Worm (Caenorhabditis elegans) whole organism, L4 larva: ENCODE results near the gene tag-281.

Experiments used
- D1046.2 ChIP-seq: fragments of 200-800 bp; sonication (Bioruptor generic); IDR thresholded peaks from 2 replicates; pipeline ENCODE4 v1.3.6; 2022; ENCODE audit warnings: missing genetic modification characterization, missing compliant biosample characterization
- F10B5.3 ChIP-seq: sonication (generic microtip); optimal IDR thresholded peaks from 2 replicates; lab custom pipeline; 2016; ENCODE audit warnings: mild to moderate bottlenecking, missing genetic modification characterization, missing compliant biosample characterization
- F44E2.7 ChIP-seq: fragments of 200-800 bp; sonication (Bioruptor generic); IDR thresholded peaks from 2 replicates; pipeline ENCODE4 v2.1.2; 2022; ENCODE audit warnings: missing genetic modification characterization, missing compliant biosample characterization
- T20F7.1 ChIP-seq: fragments of 200-800 bp; sonication (Bioruptor generic); optimal IDR thresholded peaks from 2 replicates; lab custom pipeline; 2018; ENCODE audit warnings: mild to moderate bottlenecking, missing genetic modification characterization, missing compliant biosample characterization
- Y48G9A.11 ChIP-seq: fragments of 200-800 bp; sonication (Bioruptor generic); IDR thresholded peaks from 2 replicates; pipeline ENCODE4 v1.3.6; 2022; ENCODE audit warnings: missing genetic modification reagents, missing genetic modification characterization, missing compliant biosample characterization
- ZK546.5 ChIP-seq, 2 experiments: sonication (generic microtip); optimal IDR thresholded peaks; 2 replicates each; lab custom pipeline; 2017; ENCODE audit warnings: missing biosample characterization in 2 of 2, missing genetic modification characterization in 2 of 2
- aha-1 ChIP-seq: fragments of 150-350 bp; peaks from one replicate; lab custom pipeline; 2014; ENCODE audit warnings: missing biosample characterization, missing genetic modification characterization
- aly-2 ChIP-seq: sonication (generic microtip); optimal IDR thresholded peaks from 2 replicates; lab custom pipeline; 2018; ENCODE audit warnings: missing biosample characterization, missing genetic modification characterization
- ama-1 ChIP-seq: fragments of 150-350 bp; optimal IDR thresholded peaks from 2 replicates; lab custom pipeline; 2014; ENCODE audit warnings: inconsistent platforms, mixed read lengths
- attf-4 ChIP-seq: sonication (generic microtip); optimal IDR thresholded peaks from 3 replicates; lab custom pipeline; 2017; ENCODE audit warnings: missing biosample characterization, missing genetic modification characterization
- ceh-28 ChIP-seq: fragments of 150-350 bp; optimal IDR thresholded peaks from 2 replicates; lab custom pipeline; 2014; ENCODE audit warnings: missing biosample characterization, missing genetic modification reagents, missing genetic modification characterization
- cey-2 ChIP-seq: sonication (generic microtip); optimal IDR thresholded peaks from 3 replicates; lab custom pipeline; 2017; ENCODE audit warnings: missing genetic modification characterization, mild to moderate bottlenecking, missing compliant biosample characterization, antibody characterized with exemption, borderline replicate concordance; ENCODE audit not compliant: insufficient read depth
- ctbp-1 ChIP-seq: fragments of 200-800 bp; sonication (Bioruptor generic); IDR thresholded peaks from 2 replicates; pipeline ENCODE4 v1.3.6; 2022; ENCODE audit warnings: missing genetic modification reagents, missing genetic modification characterization, missing compliant biosample characterization
- daf-19 ChIP-seq: fragments of 200-800 bp; sonication (Bioruptor generic); conservative IDR thresholded peaks from 2 replicates; pipeline ENCODE4 v1.3.6; 2022; ENCODE audit warnings: missing genetic modification characterization, missing compliant biosample characterization
- dmd-6 ChIP-seq: fragments of 200-800 bp; sonication (Bioruptor generic); IDR thresholded peaks from 2 replicates; pipeline ENCODE4 v1.3.6; 2022; ENCODE audit warnings: missing genetic modification reagents, missing genetic modification characterization, missing compliant biosample characterization
- dmd-9 ChIP-seq: fragments of 200-800 bp; sonication (Bioruptor generic); IDR thresholded peaks from 2 replicates; pipeline ENCODE4 v1.3.6; 2022; ENCODE audit warnings: missing genetic modification reagents, missing genetic modification characterization, missing compliant biosample characterization
- egl-27 ChIP-seq: sonication (generic microtip); optimal IDR thresholded peaks from 3 replicates; lab custom pipeline; 2017; ENCODE audit warnings: missing biosample characterization, missing genetic modification reagents, missing genetic modification characterization
- fkh-10 ChIP-seq: fragments of 150-350 bp; optimal IDR thresholded peaks from 2 replicates; lab custom pipeline; 2014; ENCODE audit warnings: missing biosample characterization, missing genetic modification reagents, missing genetic modification characterization
- hlh-11 ChIP-seq: fragments of 200-800 bp; sonication (Bioruptor generic); optimal IDR thresholded peaks from 2 replicates; lab custom pipeline; 2018; ENCODE audit warnings: mild to moderate bottlenecking, missing genetic modification characterization, missing compliant biosample characterization
- jun-1 ChIP-seq: fragments of 150-350 bp; optimal IDR thresholded peaks from 2 replicates; lab custom pipeline; 2014; ENCODE audit warnings: missing biosample characterization, missing genetic modification reagents, missing genetic modification characterization
- lim-7 ChIP-seq: fragments of 200-800 bp; sonication (Bioruptor generic); IDR thresholded peaks from 2 replicates; pipeline ENCODE4 v1.3.6; 2022; ENCODE audit warnings: missing genetic modification characterization, missing compliant biosample characterization
- lin-29 ChIP-seq: fragments of 200-800 bp; sonication (Bioruptor generic); IDR thresholded peaks from 2 replicates; pipeline ENCODE4 v1.3.6; 2022; ENCODE audit warnings: missing genetic modification reagents, missing genetic modification characterization, missing compliant biosample characterization
- madf-5 ChIP-seq, 2 experiments: fragments of 200-800 bp; sonication (Bioruptor generic); IDR thresholded peaks; 2 replicates each; pipeline ENCODE4 v1.3.6; 2022; ENCODE audit warnings: missing compliant biosample characterization in 2 of 2, missing genetic modification characterization in 2 of 2
- mes-2 ChIP-seq: sonication (generic microtip); optimal IDR thresholded peaks from 2 replicates; lab custom pipeline; 2016; ENCODE audit warnings: missing genotype, mild to moderate bottlenecking, missing genetic modification characterization, missing compliant biosample characterization; ENCODE audit not compliant: poor library complexity, severe bottlenecking
- nhr-11 ChIP-seq: fragments of 150-350 bp; optimal IDR thresholded peaks from 2 replicates; lab custom pipeline; 2014; ENCODE audit warnings: missing biosample characterization, missing genetic modification characterization
- nhr-42 ChIP-seq: fragments of 200-800 bp; sonication (Bioruptor generic); IDR thresholded peaks from 2 replicates; pipeline ENCODE4 v1.3.6; 2022; ENCODE audit warnings: missing genetic modification characterization, missing compliant biosample characterization
- rbr-2 ChIP-seq: sonication (generic microtip); optimal IDR thresholded peaks from 2 replicates; lab custom pipeline; 2016; ENCODE audit warnings: missing genotype, missing genetic modification characterization, missing compliant biosample characterization
- sdz-12 ChIP-seq: fragments of 200-800 bp; sonication (Bioruptor generic); optimal IDR thresholded peaks from 2 replicates; lab custom pipeline; 2018; ENCODE audit warnings: mild to moderate bottlenecking, missing genetic modification characterization, missing compliant biosample characterization
- set-16 ChIP-seq: fragments of 200-800 bp; sonication (Bioruptor generic); IDR thresholded peaks from 2 replicates; pipeline ENCODE4 v1.3.6; 2022; ENCODE audit warnings: missing genetic modification reagents, missing genetic modification characterization, missing compliant biosample characterization
- snpc-1.2 ChIP-seq: fragments of 200-800 bp; sonication (Bioruptor generic); IDR thresholded peaks from 2 replicates; pipeline ENCODE4 v1.3.6; 2022; ENCODE audit warnings: missing genetic modification reagents, missing genetic modification characterization, missing compliant biosample characterization
- spr-1 ChIP-seq: sonication (generic microtip); optimal IDR thresholded peaks from 2 replicates; lab custom pipeline; 2016; ENCODE audit warnings: mild to moderate bottlenecking, missing genetic modification characterization, missing compliant biosample characterization
- tra-1 ChIP-seq: fragments of 200-800 bp; sonication (Bioruptor generic); IDR thresholded peaks from 2 replicates; pipeline ENCODE4 v1.3.6; 2022; ENCODE audit warnings: missing genetic modification reagents, missing genetic modification characterization, missing compliant biosample characterization
- unc-62 ChIP-seq, 3 experiments: fragments of 150-350 bp in 1 of 3; sonication (generic microtip); optimal IDR thresholded peaks in 2 of 3; peaks in 1 of 3; 1 replicate in 1 of 3; 2 replicates in 2 of 3; lab custom pipeline; 2014 to 2017; ENCODE audit warnings: missing biosample characterization in 3 of 3, missing genetic modification characterization in 3 of 3, missing genetic modification reagents in 3 of 3, missing genotype in 1 of 3
- vab-7 ChIP-seq: fragments of 200-800 bp; sonication (Bioruptor generic); IDR thresholded peaks from 2 replicates; pipeline ENCODE4 v1.3.6; 2022; ENCODE audit warnings: missing genetic modification reagents, missing genetic modification characterization, missing compliant biosample characterization
- zip-11 ChIP-seq: fragments of 200-800 bp; sonication (Bioruptor generic); IDR thresholded peaks from 2 replicates; pipeline ENCODE4 v1.3.6; 2022; ENCODE audit warnings: missing genetic modification characterization, missing compliant biosample characterization

The tag-281 gene

ce11 chrII:12436717-12437116 lies 22.8 kb upstream of the tag-281 start:
- TF ChIP-seq fkh-10: no peak
- TF ChIP-seq lim-7 (GFP tag; lab: Robert Waterston, UW): 0 out of 2 replicates have a peak, but pooled peaks have one; percentile 32

- TF ChIP-seq egl-27 (tag; lab: Kevin White, UChicago) (no peak), jun-1 (tag; lab: Kevin White, UChicago) (no peak), rbr-2 (no peak), daf-19 (GFP tag; lab: Robert Waterston, UW) (no peak), ceh-28 (tag; lab: Kevin White, UChicago) (no peak), nhr-42 (GFP tag; lab: Robert Waterston, UW) (no peak), Y48G9A.11 (no peak), ctbp-1 (no peak), aly-2 (tag; lab: Kevin White, UChicago) (no peak), set-16 (GFP tag; lab: Robert Waterston, UW) (no peak), ama-1 (lab: Kevin White, UChicago) (no peak), madf-5 (GFP tag; IDR thresholded peaks at IDR 0.05; lab: Robert Waterston, UW) (no peak), vab-7 (GFP tag; lab: Robert Waterston, UW) (no peak), dmd-6 (GFP tag; lab: Robert Waterston, UW) (no peak), ZK546.5 (tag; optimal IDR thresholded peaks at IDR 0.05; lab: Kevin White, UChicago) (no peak), D1046.2 (GFP tag; lab: Robert Waterston, UW) (no peak), spr-1 (tag; lab: Kevin White, UChicago) (no peak)
Measured at ce11 chrII:12438441-12438840, 21.1 kb upstream of the tag-281 start, which contains the start of gene Y57A10C.9. Gene Y57A10C.9 (minus strand): TSS chrII:12438541.

- peak; percentile 12; the same call in 1 of the 2 replicates for TF ChIP-seq set-16 (GFP tag; lab: Robert Waterston, UW)
Measured at ce11 chrII:12441164-12441563, 18.4 kb upstream of the tag-281 start, which contains the start of gene Y57A10C.10. Gene Y57A10C.10 (minus strand): TSS chrII:12441264.

- TF ChIP-seq aha-1 (tag; lab: Kevin White, UChicago) (peak; percentile 55), tra-1 (GFP tag; lab: Robert Waterston, UW) (no peak)
Measured at ce11 chrII:12444679-12445376, 14.7 kb upstream of the tag-281 start, which contains the start of the genes W05H5.1 and pitr-6. Gene W05H5.1 (minus strand): TSS chrII:12444779. Gene pitr-6 (plus strand): TSS chrII:12445326.

ce11 chrII:12448241-12448640 lies 11.3 kb upstream of the tag-281 start, which contains the start of gene srh-27:
Gene srh-27 (plus strand): TSS chrII:12448541.
- TF ChIP-seq unc-62 (GFP tag; optimal IDR thresholded peaks at IDR 0.05 in 1 of 2; lab: Kevin White, UChicago): no peak
- TF ChIP-seq unc-62 (tag; optimal IDR thresholded peaks at IDR 0.05; lab: Kevin White, UChicago): no peak
- TF ChIP-seq F44E2.7 (GFP tag; lab: Robert Waterston, UW): no peak
- no peak for TF ChIP-seq lin-29 (GFP tag; lab: Robert Waterston, UW)
- TF ChIP-seq cey-2 (tag; lab: Kevin White, UChicago): no peak
- no peak for TF ChIP-seq hlh-11 (tag; lab: Kevin White, UChicago)
- TF ChIP-seq F10B5.3 (tag; lab: Kevin White, UChicago): no peak

ce11 chrII:12449849-12450248 lies 9.7 kb upstream of the tag-281 start, which contains the start of gene sre-34:
Gene sre-34 (plus strand): TSS chrII:12450149.
- TF ChIP-seq hlh-11 (tag; lab: Kevin White, UChicago) (no peak), mes-2 (no peak), dmd-9 (GFP tag; lab: Robert Waterston, UW) (no peak), attf-4 (no peak), T20F7.1 (GFP tag; lab: Kevin White, UChicago) (no peak), zip-11 (GFP tag; lab: Robert Waterston, UW) (no peak), sdz-12 (GFP tag; lab: Kevin White, UChicago) (no peak), snpc-1.2 (no peak), nhr-11 (tag; lab: Kevin White, UChicago) (no peak)
